Worm (Caenorhabditis elegans): Measurements from ENCODE around the gene K08D8.5.

DNA sequence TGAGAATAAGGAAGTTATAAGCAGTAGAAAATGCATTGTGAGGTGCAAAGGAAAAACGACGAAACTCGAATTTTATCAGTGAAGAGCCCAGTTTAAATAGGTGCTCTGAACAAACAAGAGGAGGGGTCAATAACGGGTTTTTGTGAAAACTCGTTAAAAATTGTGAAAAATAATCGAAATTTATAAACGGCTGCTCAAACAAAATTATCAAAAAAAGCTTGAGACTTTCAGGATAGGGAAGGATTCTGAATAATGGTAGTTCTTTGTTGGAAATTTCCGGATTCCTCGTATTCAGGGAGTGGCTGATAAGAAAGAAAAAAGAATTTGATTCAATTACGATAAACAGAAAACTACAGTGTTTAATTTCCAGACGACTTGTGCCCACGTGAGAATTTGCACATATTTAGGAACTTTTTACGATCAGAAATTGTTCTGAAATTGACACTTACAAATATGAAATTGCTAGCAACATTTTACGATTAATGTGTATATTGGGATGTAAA is 40.4 kb downstream of the K08D8.5 start, which contains the start of gene clec-187:
- TF ChIP-seq eor-1 (tag; optimal IDR thresholded peaks at IDR 0.05) (no peak), ceh-82 (tag; optimal IDR thresholded peaks at IDR 0.05) (no peak), snpc-4 (tag; optimal IDR thresholded peaks at IDR 0.05) (no peak), nhr-76 (tag; optimal IDR thresholded peaks at IDR 0.05) (no peak), nhr-28 (tag; optimal IDR thresholded peaks at IDR 0.05) (no peak), nhr-77 (tag; optimal IDR thresholded peaks at IDR 0.05) (no peak), jun-1 (tag; optimal IDR thresholded peaks at IDR 0.05) (no peak), elt-2 (tag; optimal IDR thresholded peaks at IDR 0.05) (peak; percentile 56), elt-1 (tag; optimal IDR thresholded peaks at IDR 0.05) (no peak), pha-4 (tag; optimal IDR thresholded peaks at IDR 0.05) (peak; percentile 3), ztf-11 (tag; optimal IDR thresholded peaks at IDR 0.05) (no peak), ceh-28 (tag; optimal IDR thresholded peaks at IDR 0.05) (no peak), nhr-12 (tag; optimal IDR thresholded peaks at IDR 0.05) (no peak), unc-39 (tag; optimal IDR thresholded peaks at IDR 0.05) (no peak)

Measured in whole organism, L3 larva.